Worm (Caenorhabditis elegans): ENCODE data around the gene clec-234.

The clec-234 gene

ce11 chrV:16424428-16424827 lies 8.9 kb downstream of the clec-234 start, which contains the start of gene srw-29:
srw-29 (minus strand) TSS chrV:16424528.
- TF ChIP-seq ztf-29 (GFP tag; IDR thresholded peaks at IDR 0.05) (no peak), ztf-23 (GFP tag; IDR thresholded peaks at IDR 0.05) (no peak), ref-1 (GFP tag; conservative IDR thresholded peaks at IDR 0.05) (no peak), med-1 (GFP tag; optimal IDR thresholded peaks at IDR 0.05; ENCODE audit: insufficient read depth) (no peak), T22C8.4 (GFP tag; IDR thresholded peaks at IDR 0.05) (no peak), flt-1 (GFP tag; IDR thresholded peaks at IDR 0.05) (no peak), klf-2 (GFP tag; conservative IDR thresholded peaks at IDR 0.05) (no peak), tab-1 (GFP tag; IDR thresholded peaks at IDR 0.05) (no peak), cog-1 (tag; optimal IDR thresholded peaks at IDR 0.05) (no peak)

ce11 chrV:16420696-16421095 lies 12.7 kb downstream of the clec-234 start, which contains the start of gene srw-48:
srw-48 (plus strand) TSS chrV:16420996.
- TF ChIP-seq tab-1 (GFP tag; IDR thresholded peaks at IDR 0.05), result no peak
- TF ChIP-seq ztf-29 (GFP tag; IDR thresholded peaks at IDR 0.05), result no peak
- no peak for TF ChIP-seq med-1 (GFP tag; optimal IDR thresholded peaks at IDR 0.05; ENCODE audit: insufficient read depth)
- no peak for TF ChIP-seq cog-1 (tag; optimal IDR thresholded peaks at IDR 0.05)
- no peak for TF ChIP-seq flt-1 (GFP tag; IDR thresholded peaks at IDR 0.05)
- TF ChIP-seq ref-1 (GFP tag; conservative IDR thresholded peaks at IDR 0.05), result no peak
- no peak for TF ChIP-seq T22C8.4 (GFP tag; IDR thresholded peaks at IDR 0.05)
- no peak for TF ChIP-seq ztf-23 (GFP tag; IDR thresholded peaks at IDR 0.05)
- no peak for TF ChIP-seq klf-2 (GFP tag; conservative IDR thresholded peaks at IDR 0.05)

ce11 chrV:16419769-16420168 lies 13.6 kb downstream of the clec-234 start, which contains the start of gene F26D2.16:
F26D2.16 (minus strand) TSS chrV:16419869.
- TF ChIP-seq ref-1 (GFP tag; conservative IDR thresholded peaks at IDR 0.05) (no peak), ztf-29 (GFP tag; IDR thresholded peaks at IDR 0.05) (no peak), med-1 (GFP tag; optimal IDR thresholded peaks at IDR 0.05; ENCODE audit: insufficient read depth) (no peak), cog-1 (tag; optimal IDR thresholded peaks at IDR 0.05) (no peak), flt-1 (GFP tag; IDR thresholded peaks at IDR 0.05) (no peak), T22C8.4 (GFP tag; IDR thresholded peaks at IDR 0.05) (no peak), ztf-23 (GFP tag; IDR thresholded peaks at IDR 0.05) (no peak), tab-1 (GFP tag; IDR thresholded peaks at IDR 0.05) (no peak), klf-2 (GFP tag; conservative IDR thresholded peaks at IDR 0.05) (no peak)

- no peak for TF ChIP-seq cog-1 (tag; optimal IDR thresholded peaks at IDR 0.05)
- no peak for TF ChIP-seq T22C8.4 (GFP tag; IDR thresholded peaks at IDR 0.05)
- TF ChIP-seq ref-1 (GFP tag; conservative IDR thresholded peaks at IDR 0.05), result no peak
- no peak for TF ChIP-seq ztf-23 (GFP tag; IDR thresholded peaks at IDR 0.05)
- no peak for TF ChIP-seq tab-1 (GFP tag; IDR thresholded peaks at IDR 0.05)
- no peak for TF ChIP-seq ztf-29 (GFP tag; IDR thresholded peaks at IDR 0.05)
Observed at ce11 chrV:16417014-16417413, 16.4 kb downstream of the clec-234 start, which contains the start of gene str-55. str-55 (minus strand) TSS chrV:16417114.

- no peak for TF ChIP-seq klf-2 (GFP tag; conservative IDR thresholded peaks at IDR 0.05)
- no peak for TF ChIP-seq med-1 (GFP tag; optimal IDR thresholded peaks at IDR 0.05; ENCODE audit: insufficient read depth)
- no peak for TF ChIP-seq ref-1 (GFP tag; conservative IDR thresholded peaks at IDR 0.05)
- no peak for TF ChIP-seq T22C8.4 (GFP tag; IDR thresholded peaks at IDR 0.05)
- no peak for TF ChIP-seq ztf-23 (GFP tag; IDR thresholded peaks at IDR 0.05)
- no peak for TF ChIP-seq ztf-29 (GFP tag; IDR thresholded peaks at IDR 0.05)
- TF ChIP-seq tab-1 (GFP tag; IDR thresholded peaks at IDR 0.05), result no peak
Observed at ce11 chrV:16410521-16410920, 22.9 kb downstream of the clec-234 start, which contains the start of gene srh-145. srh-145 (plus strand) TSS chrV:16410713.

- no peak for TF ChIP-seq med-1 (GFP tag; optimal IDR thresholded peaks at IDR 0.05; ENCODE audit: insufficient read depth)
- TF ChIP-seq ref-1 (GFP tag; conservative IDR thresholded peaks at IDR 0.05), result no peak
- no peak for TF ChIP-seq ztf-23 (GFP tag; IDR thresholded peaks at IDR 0.05)
- no peak for TF ChIP-seq flt-1 (GFP tag; IDR thresholded peaks at IDR 0.05)
- TF ChIP-seq tab-1 (GFP tag; IDR thresholded peaks at IDR 0.05), result no peak
- no peak for TF ChIP-seq ztf-29 (GFP tag; IDR thresholded peaks at IDR 0.05)
- TF ChIP-seq klf-2 (GFP tag; conservative IDR thresholded peaks at IDR 0.05), result no peak
- no peak for TF ChIP-seq cog-1 (tag; optimal IDR thresholded peaks at IDR 0.05)
- TF ChIP-seq T22C8.4 (GFP tag; IDR thresholded peaks at IDR 0.05), result no peak
Observed at ce11 chrV:16407663-16408062, 25.7 kb downstream of the clec-234 start, which contains the start of gene F26D2.3. F26D2.3 (plus strand) TSS chrV:16407963.

- TF ChIP-seq ztf-29 (GFP tag; IDR thresholded peaks at IDR 0.05), result no peak
- no peak for TF ChIP-seq cog-1 (tag; optimal IDR thresholded peaks at IDR 0.05)
- TF ChIP-seq tab-1 (GFP tag; IDR thresholded peaks at IDR 0.05), result no peak
- no peak for TF ChIP-seq med-1 (GFP tag; optimal IDR thresholded peaks at IDR 0.05; ENCODE audit: insufficient read depth)
- TF ChIP-seq ref-1 (GFP tag; conservative IDR thresholded peaks at IDR 0.05), result no peak
- no peak for TF ChIP-seq klf-2 (GFP tag; conservative IDR thresholded peaks at IDR 0.05)
- no peak for TF ChIP-seq T22C8.4 (GFP tag; IDR thresholded peaks at IDR 0.05)
- TF ChIP-seq ztf-23 (GFP tag; IDR thresholded peaks at IDR 0.05), result no peak
- no peak for TF ChIP-seq flt-1 (GFP tag; IDR thresholded peaks at IDR 0.05)
Observed at ce11 chrV:16406357-16406756, 27.0 kb downstream of the clec-234 start.

ce11 chrV:16405366-16405765 lies 28.0 kb downstream of the clec-234 start:
- no peak for TF ChIP-seq ztf-29 (GFP tag; IDR thresholded peaks at IDR 0.05)
- no peak for TF ChIP-seq klf-2 (GFP tag; conservative IDR thresholded peaks at IDR 0.05)
- no peak for TF ChIP-seq flt-1 (GFP tag; IDR thresholded peaks at IDR 0.05)
- no peak for TF ChIP-seq cog-1 (tag; optimal IDR thresholded peaks at IDR 0.05)
- TF ChIP-seq ref-1 (GFP tag; conservative IDR thresholded peaks at IDR 0.05), result no peak
- TF ChIP-seq med-1 (GFP tag; optimal IDR thresholded peaks at IDR 0.05; ENCODE audit: insufficient read depth), result no peak
- TF ChIP-seq T22C8.4 (GFP tag; IDR thresholded peaks at IDR 0.05), result no peak
- no peak for TF ChIP-seq tab-1 (GFP tag; IDR thresholded peaks at IDR 0.05)
- no peak for TF ChIP-seq ztf-23 (GFP tag; IDR thresholded peaks at IDR 0.05)

ce11 chrV:16403974-16404373 lies 29.4 kb downstream of the clec-234 start, which contains the start of gene syp-1:
syp-1 (plus strand) TSS chrV:16404274.
- TF ChIP-seq ref-1 (GFP tag; conservative IDR thresholded peaks at IDR 0.05) (no peak), med-1 (GFP tag; optimal IDR thresholded peaks at IDR 0.05; ENCODE audit: insufficient read depth) (no peak), tab-1 (GFP tag; IDR thresholded peaks at IDR 0.05) (no peak), ztf-23 (GFP tag; IDR thresholded peaks at IDR 0.05) (no peak), ztf-29 (GFP tag; IDR thresholded peaks at IDR 0.05) (no peak), cog-1 (tag; optimal IDR thresholded peaks at IDR 0.05) (no peak), klf-2 (GFP tag; conservative IDR thresholded peaks at IDR 0.05) (no peak), T22C8.4 (GFP tag; IDR thresholded peaks at IDR 0.05) (no peak), flt-1 (GFP tag; IDR thresholded peaks at IDR 0.05) (no peak)
